Worm (Caenorhabditis elegans) whole organism, young adult: ENCODE results near the gene F09E5.8.

Experiments used
- D2030.7 ChIP-seq: fragments of 200-800 bp; sonication (Bioruptor generic); IDR thresholded peaks from 2 replicates; pipeline ENCODE4 v1.3.6; 2022; ENCODE audit warnings: missing genetic modification reagents, missing genetic modification characterization, missing compliant biosample characterization
- F49E8.2 ChIP-seq: sonication (generic microtip); optimal IDR thresholded peaks from 3 replicates; lab custom pipeline; 2017; ENCODE audit warnings: missing genetic modification characterization, mild to moderate bottlenecking, missing compliant biosample characterization, antibody characterized with exemption, moderate library complexity; ENCODE audit not compliant: insufficient read depth
- F55B11.4 ChIP-seq: sonication (generic microtip); optimal IDR thresholded peaks from 2 replicates; lab custom pipeline; 2016; ENCODE audit warnings: missing compliant biosample characterization, missing genetic modification characterization, borderline replicate concordance; ENCODE audit not compliant: insufficient read depth
- F57C9.4 ChIP-seq: sonication (generic microtip); optimal IDR thresholded peaks from 2 replicates; lab custom pipeline; 2017; ENCODE audit warnings: mild to moderate bottlenecking, missing genetic modification characterization, missing compliant biosample characterization
- K11D2.4 ChIP-seq: fragments of 200-800 bp; sonication (Bioruptor generic); IDR thresholded peaks from 2 replicates; pipeline ENCODE4 v1.3.6; 2022; ENCODE audit warnings: missing genetic modification reagents, missing genetic modification characterization, missing compliant biosample characterization
- K12H6.12 ChIP-seq: fragments of 200-800 bp; sonication (Bioruptor generic); optimal IDR thresholded peaks from 2 replicates; lab custom pipeline; 2018; ENCODE audit warnings: mild to moderate bottlenecking, missing genetic modification characterization, missing compliant biosample characterization
- T26A5.8 ChIP-seq: sonication (generic microtip); optimal IDR thresholded peaks from 2 replicates; lab custom pipeline; 2016; ENCODE audit warnings: missing genetic modification characterization, missing compliant biosample characterization
- Y53F4B.3 ChIP-seq: fragments of 200-800 bp; sonication (Bioruptor generic); IDR thresholded peaks from 2 replicates; pipeline ENCODE4 v1.3.6; 2022; ENCODE audit warnings: missing genetic modification reagents, missing genetic modification characterization, missing compliant biosample characterization
- Y67H2A.10 ChIP-seq: fragments of 200-800 bp; sonication (Bioruptor generic); conservative IDR thresholded peaks from 2 replicates; pipeline ENCODE4 v1.3.6; 2022; ENCODE audit warnings: missing genetic modification reagents, missing genetic modification characterization, missing compliant biosample characterization
- Y95B8A.8 ChIP-seq: fragments of 200-800 bp; sonication (Bioruptor generic); IDR thresholded peaks from 2 replicates; pipeline ENCODE4 v1.3.6; 2022; ENCODE audit warnings: missing genetic modification reagents, missing genetic modification characterization, missing compliant biosample characterization
- ZK185.1 ChIP-seq: sonication (generic microtip); optimal IDR thresholded peaks from 2 replicates; lab custom pipeline; 2016; ENCODE audit warnings: mild to moderate bottlenecking, missing genetic modification characterization, missing compliant biosample characterization; ENCODE audit not compliant: poor library complexity, severe bottlenecking
- ama-1 ChIP-seq, 3 experiments: fragments of 150-350 bp in 1 of 3; sonication (generic microtip) in 2 of 3; optimal IDR thresholded peaks; 2 replicates each; lab custom pipeline; 2014 to 2018; ENCODE audit warnings: missing biosample characterization in 2 of 3, missing genetic modification characterization in 2 of 3, missing genetic modification reagents in 2 of 3
- atf-7 ChIP-seq: sonication (generic microtip); optimal IDR thresholded peaks from 2 replicates; lab custom pipeline; 2017; ENCODE audit warnings: mild to moderate bottlenecking, missing genetic modification characterization, missing compliant biosample characterization
- attf-3 ChIP-seq: fragments of 200-800 bp; sonication (Bioruptor generic); conservative IDR thresholded peaks from 2 replicates; pipeline ENCODE4 v1.3.6; 2022; ENCODE audit warnings: missing genetic modification reagents, missing genetic modification characterization, missing compliant biosample characterization
- attf-6 ChIP-seq: fragments of 200-800 bp; sonication (Bioruptor generic); IDR thresholded peaks from 2 replicates; pipeline ENCODE4 v1.3.6; 2022; ENCODE audit warnings: missing genetic modification reagents, missing genetic modification characterization, missing compliant biosample characterization
- bed-1 ChIP-seq: fragments of 200-800 bp; sonication (Bioruptor generic); IDR thresholded peaks from 2 replicates; pipeline ENCODE4 v1.3.6; 2022; ENCODE audit warnings: missing genetic modification reagents, missing genetic modification characterization, missing compliant biosample characterization
- ccch-3 ChIP-seq: fragments of 200-800 bp; sonication (Bioruptor generic); optimal IDR thresholded peaks from 2 replicates; lab custom pipeline; 2018; ENCODE audit warnings: mild to moderate bottlenecking, missing genetic modification characterization, missing compliant biosample characterization
- cebp-1 ChIP-seq, 2 experiments: fragments of 200-800 bp in 1 of 2; sonication (Bioruptor generic) in 1 of 2; sonication (generic microtip) in 1 of 2; IDR thresholded peaks in 1 of 2; optimal IDR thresholded peaks in 1 of 2; 2 replicates each; pipeline versions ENCODE4 v1.3.6 to Lab custom; 2017 to 2022; ENCODE audit warnings: missing compliant biosample characterization in 2 of 2, missing genetic modification characterization in 2 of 2, mild to moderate bottlenecking in 1 of 2, missing genetic modification reagents in 1 of 2, moderate library complexity in 1 of 2
- ceh-100 ChIP-seq: fragments of 200-800 bp; sonication (Bioruptor generic); IDR thresholded peaks from 2 replicates; pipeline ENCODE4 v1.3.6; 2022; ENCODE audit warnings: missing genetic modification reagents, missing genetic modification characterization, missing compliant biosample characterization
- ceh-40 ChIP-seq: fragments of 200-800 bp; sonication (Bioruptor generic); IDR thresholded peaks from 2 replicates; pipeline ENCODE4 v1.3.6; 2022; ENCODE audit warnings: missing genetic modification characterization, missing compliant biosample characterization
- ceh-58 ChIP-seq: fragments of 200-800 bp; sonication (Bioruptor generic); IDR thresholded peaks from 2 replicates; pipeline ENCODE4 v1.3.6; 2022; ENCODE audit warnings: missing genetic modification characterization, missing compliant biosample characterization
- ceh-91 ChIP-seq: fragments of 200-800 bp; sonication (Bioruptor generic); IDR thresholded peaks from 2 replicates; pipeline ENCODE4 v1.3.6; 2022; ENCODE audit warnings: missing genetic modification reagents, missing genetic modification characterization, missing compliant biosample characterization
- chd-7 ChIP-seq: sonication (generic microtip); optimal IDR thresholded peaks from 2 replicates; lab custom pipeline; 2016; ENCODE audit warnings: mild to moderate bottlenecking, missing genetic modification characterization, moderate library complexity, missing compliant biosample characterization
- die-1 ChIP-seq: sonication (generic microtip); optimal IDR thresholded peaks from 2 replicates; lab custom pipeline; 2016; ENCODE audit warnings: missing genotype, mild to moderate bottlenecking, missing genetic modification characterization, missing compliant biosample characterization
- dox-1 ChIP-seq: fragments of 200-800 bp; sonication (Bioruptor generic); IDR thresholded peaks from 2 replicates; pipeline ENCODE4 v1.3.6; 2022; ENCODE audit warnings: missing genetic modification reagents, missing genetic modification characterization, missing compliant biosample characterization
- dpff-1 ChIP-seq: sonication (generic microtip); optimal IDR thresholded peaks from 2 replicates; lab custom pipeline; 2017; ENCODE audit warnings: mild to moderate bottlenecking, missing genetic modification characterization, missing compliant biosample characterization
- efl-1 ChIP-seq: fragments of 150-350 bp; optimal IDR thresholded peaks from 2 replicates; lab custom pipeline; 2014; ENCODE audit warnings: missing biosample characterization, missing genetic modification reagents, missing genetic modification characterization
- egrh-3 ChIP-seq: fragments of 200-800 bp; sonication (Bioruptor generic); IDR thresholded peaks from 2 replicates; pipeline ENCODE4 v1.3.6; 2022; ENCODE audit warnings: missing genetic modification reagents, missing genetic modification characterization, missing compliant biosample characterization
- ets-4 ChIP-seq: fragments of 200-800 bp; sonication (Bioruptor generic); optimal IDR thresholded peaks from 2 replicates; lab custom pipeline; 2018; ENCODE audit warnings: mild to moderate bottlenecking, missing genetic modification characterization, missing compliant biosample characterization
- gei-17 ChIP-seq: fragments of 200-800 bp; sonication (Bioruptor generic); optimal IDR thresholded peaks from 2 replicates; lab custom pipeline; 2018; ENCODE audit warnings: mild to moderate bottlenecking, missing genetic modification characterization, missing compliant biosample characterization
- him-1 ChIP-seq: sonication (generic microtip); optimal IDR thresholded peaks from 2 replicates; lab custom pipeline; 2016; ENCODE audit warnings: missing genotype, missing genetic modification reagents, missing genetic modification characterization, missing compliant biosample characterization
- hlh-12 ChIP-seq: sonication (generic microtip); optimal IDR thresholded peaks from 2 replicates; lab custom pipeline; 2016; ENCODE audit warnings: missing genetic modification characterization, missing compliant biosample characterization
- lsl-1 ChIP-seq: fragments of 200-800 bp; sonication (Bioruptor generic); optimal IDR thresholded peaks from 2 replicates; lab custom pipeline; 2018; ENCODE audit warnings: mild to moderate bottlenecking, missing genetic modification characterization, moderate library complexity, missing compliant biosample characterization
- madf-3 ChIP-seq: fragments of 200-800 bp; sonication (Bioruptor generic); IDR thresholded peaks from 2 replicates; pipeline ENCODE4 v1.3.6; 2022; ENCODE audit warnings: missing genetic modification reagents, missing genetic modification characterization, missing compliant biosample characterization
- madf-6 ChIP-seq: fragments of 200-800 bp; sonication (Bioruptor generic); IDR thresholded peaks from 2 replicates; pipeline ENCODE4 v1.3.6; 2022; ENCODE audit warnings: missing genetic modification reagents, missing genetic modification characterization, missing compliant biosample characterization
- mes-4 ChIP-seq: sonication (generic microtip); optimal IDR thresholded peaks from 2 replicates; lab custom pipeline; 2016; ENCODE audit warnings: missing genotype, missing genetic modification characterization, missing compliant biosample characterization
- nfya-2 ChIP-seq: fragments of 200-800 bp; sonication (Bioruptor generic); IDR thresholded peaks from 2 replicates; pipeline ENCODE4 v1.3.6; 2022; ENCODE audit warnings: missing genetic modification reagents, missing genetic modification characterization, missing compliant biosample characterization
- nfyb-1 ChIP-seq: fragments of 200-800 bp; sonication (Bioruptor generic); IDR thresholded peaks from 2 replicates; pipeline ENCODE4 v1.3.6; 2022; ENCODE audit warnings: missing genetic modification reagents, missing genetic modification characterization, missing compliant biosample characterization
- nhr-179 ChIP-seq: sonication (generic microtip); optimal IDR thresholded peaks from 2 replicates; lab custom pipeline; 2016; ENCODE audit warnings: mild to moderate bottlenecking, missing genetic modification characterization, missing compliant biosample characterization
- nhr-27 ChIP-seq: fragments of 200-800 bp; sonication (Bioruptor generic); optimal IDR thresholded peaks from 2 replicates; lab custom pipeline; 2018; ENCODE audit warnings: mild to moderate bottlenecking, missing genetic modification characterization, moderate library complexity, missing compliant biosample characterization
- repo-1 ChIP-seq: sonication (generic microtip); optimal IDR thresholded peaks from 2 replicates; lab custom pipeline; 2017; ENCODE audit warnings: mild to moderate bottlenecking, missing genetic modification characterization, missing compliant biosample characterization
- rpc-1 ChIP-seq, 2 experiments: fragments of 150-350 bp in 1 of 2; sonication (generic microtip) in 1 of 2; optimal IDR thresholded peaks; 2 replicates each; lab custom pipeline; 2014 to 2018; ENCODE audit warnings: missing biosample characterization in 1 of 2, missing genetic modification characterization in 1 of 2, missing genetic modification reagents in 1 of 2, missing genotype in 1 of 2
- somi-1 ChIP-seq: fragments of 200-800 bp; sonication (Bioruptor generic); optimal IDR thresholded peaks from 2 replicates; lab custom pipeline; 2018; ENCODE audit warnings: mild to moderate bottlenecking, missing genetic modification characterization, missing compliant biosample characterization
- unc-62 ChIP-seq: fragments of 150-350 bp; optimal IDR thresholded peaks from 2 replicates; lab custom pipeline; 2014; ENCODE audit warnings: missing biosample characterization, missing genetic modification reagents, missing genetic modification characterization
- zfh-2 ChIP-seq: fragments of 200-800 bp; sonication (Bioruptor generic); conservative IDR thresholded peaks from 2 replicates; pipeline ENCODE4 v1.3.6; 2022; ENCODE audit warnings: missing genetic modification reagents, missing genetic modification characterization, missing compliant biosample characterization
- ztf-26 ChIP-seq: sonication (generic microtip); optimal IDR thresholded peaks from 2 replicates; lab custom pipeline; 2017; ENCODE audit warnings: missing genetic modification characterization, missing compliant biosample characterization

The F09E5.8 gene

ce11 chrII:5340672-5341568 is 9.5 kb upstream of the F09E5.8 start:
- TF ChIP-seq dox-1 (GFP tag; lab: Robert Waterston, UW), result peak; percentile 58
- TF ChIP-seq chd-7, result peak; percentile 37
- peak; percentile 8 for TF ChIP-seq ZK185.1 (tag; lab: Kevin White, UChicago)
- no peak for TF ChIP-seq rpc-1 (optimal IDR thresholded peaks at IDR 0.05; lab: Kevin White, UChicago)
- no peak for TF ChIP-seq rpc-1 (tag; optimal IDR thresholded peaks at IDR 0.05; lab: Kevin White, UChicago)
- TF ChIP-seq K12H6.12 (tag; lab: Kevin White, UChicago), result peak; percentile 5
- TF ChIP-seq nfyb-1 (GFP tag; lab: Robert Waterston, UW), result 0 out of 2 replicates have a peak, but pooled peaks have one; percentile 69
- peak; percentile 71; the same call in 1 of the 2 replicates for TF ChIP-seq madf-3 (GFP tag; lab: Robert Waterston, UW)
- TF ChIP-seq D2030.7 (GFP tag; lab: Robert Waterston, UW), result no peak
- TF ChIP-seq madf-6 (GFP tag; lab: Robert Waterston, UW), result peak; percentile 17; the same call in 1 of the 2 replicates
- TF ChIP-seq ztf-26, result no peak
- no peak for TF ChIP-seq Y95B8A.8
- TF ChIP-seq F57C9.4 (tag; lab: Kevin White, UChicago), result no peak
- TF ChIP-seq die-1 (tag; lab: Kevin White, UChicago), result peak; percentile 6
- no peak for TF ChIP-seq hlh-12 (tag; lab: Kevin White, UChicago)
- TF ChIP-seq ama-1 (optimal IDR thresholded peaks at IDR 0.05; lab: Kevin White, UChicago), result no peak
- TF ChIP-seq ama-1 (GFP tag; optimal IDR thresholded peaks at IDR 0.05; lab: Kevin White, UChicago), result peak in 1 of 2 experiments; percentile 19
- TF ChIP-seq repo-1 (tag; lab: Kevin White, UChicago), result peak; percentile 28
- TF ChIP-seq cebp-1 (GFP tag; IDR thresholded peaks at IDR 0.05; lab: Robert Waterston, UW), result no peak; the same call in 1 of the 2 replicates
- peak; percentile 61 for TF ChIP-seq cebp-1 (tag; optimal IDR thresholded peaks at IDR 0.05; lab: Kevin White, UChicago)
- TF ChIP-seq unc-62 (GFP tag; lab: Kevin White, UChicago), result no peak
- peak; percentile 64; the same call in 1 of the 2 replicates for TF ChIP-seq ceh-40
- no peak for TF ChIP-seq ets-4 (GFP tag; lab: Kevin White, UChicago)
- TF ChIP-seq K11D2.4, result peak; percentile 37; the same call in 1 of the 2 replicates
- no peak for TF ChIP-seq mes-4 (tag; lab: Kevin White, UChicago)
- TF ChIP-seq nfya-2 (GFP tag; lab: Robert Waterston, UW), result no peak
- TF ChIP-seq nhr-27 (tag; lab: Kevin White, UChicago), result no peak
- TF ChIP-seq lsl-1 (GFP tag; lab: Kevin White, UChicago), result no peak
- TF ChIP-seq F49E8.2, result no peak
- TF ChIP-seq him-1, result no peak
- TF ChIP-seq egrh-3, result no peak
- no peak for TF ChIP-seq zfh-2 (GFP tag; lab: Robert Waterston, UW)
- TF ChIP-seq Y67H2A.10 (GFP tag; lab: Robert Waterston, UW), result no peak

ce11 chrII:5341573-5341972 is 8.9 kb upstream of the F09E5.8 start:
- TF ChIP-seq attf-6 (GFP tag; lab: Robert Waterston, UW) (no peak), ceh-58 (GFP tag; lab: Robert Waterston, UW) (no peak), ccch-3 (GFP tag; lab: Kevin White, UChicago) (no peak), rpc-1 (optimal IDR thresholded peaks at IDR 0.05; lab: Kevin White, UChicago) (no peak), rpc-1 (tag; optimal IDR thresholded peaks at IDR 0.05; lab: Kevin White, UChicago) (no peak), nfyb-1 (GFP tag; lab: Robert Waterston, UW) (no peak), gei-17 (GFP tag; lab: Kevin White, UChicago) (no peak), T26A5.8 (no peak), attf-3 (no peak), zfh-2 (GFP tag; lab: Robert Waterston, UW) (no peak), atf-7 (tag; lab: Kevin White, UChicago) (no peak), ceh-91 (GFP tag; lab: Robert Waterston, UW) (no peak), somi-1 (GFP tag; lab: Kevin White, UChicago) (no peak), Y53F4B.3 (GFP tag; lab: Robert Waterston, UW) (no peak), F55B11.4 (tag; lab: Kevin White, UChicago) (no peak), bed-1 (GFP tag; lab: Robert Waterston, UW) (no peak), dpff-1 (tag; lab: Kevin White, UChicago) (no peak), efl-1 (GFP tag; lab: Kevin White, UChicago) (no peak), ceh-100 (GFP tag; lab: Robert Waterston, UW) (no peak), nhr-179 (no peak)
- TF ChIP-seq, all 124 proteins: peak for 0
